Fruit fly (Drosophila melanogaster) whole organism, adult: Measurements from ENCODE around the gene tld.

Source experiments
- CG11617 ChIP-seq: fragments of 200-800 bp; sonication (Bioruptor generic); optimal IDR thresholded peaks from 2 replicates; lab custom pipeline; 2017; ENCODE audit warnings: mild to moderate bottlenecking, missing biosample characterization, missing genetic modification reagents, missing genetic modification characterization
- CG12768 ChIP-seq: fragments of 200-800 bp; sonication (Bioruptor generic); optimal IDR thresholded peaks from 2 replicates; lab custom pipeline; 2017; ENCODE audit warnings: missing biosample characterization, missing genetic modification characterization, mild to moderate bottlenecking, moderate library complexity, missing genetic modification reagents
- CG1620 ChIP-seq: fragments of 200-800 bp; sonication (Bioruptor generic); optimal IDR thresholded peaks from 2 replicates; lab custom pipeline; 2016; ENCODE audit warnings: missing biosample characterization, missing genetic modification characterization
- CG7045 ChIP-seq: fragments of 200-800 bp; sonication (Bioruptor generic); optimal IDR thresholded peaks from 2 replicates; lab custom pipeline; 2017; ENCODE audit warnings: missing biosample characterization, mild to moderate bottlenecking, missing genetic modification characterization
- CG7101 ChIP-seq: fragments of 200-800 bp; sonication (Bioruptor generic); optimal IDR thresholded peaks from 2 replicates; lab custom pipeline; 2018; ENCODE audit warnings: missing biosample characterization, mild to moderate bottlenecking, missing genetic modification characterization, moderate library complexity
- Crg-1 ChIP-seq: fragments of 200-800 bp; sonication (Bioruptor generic); optimal IDR thresholded peaks from 2 replicates; lab custom pipeline; 2016; ENCODE audit warnings: missing biosample characterization, missing genetic modification characterization
- cic ChIP-seq: fragments of 200-800 bp; sonication (Bioruptor generic); optimal IDR thresholded peaks from 2 replicates; lab custom pipeline; 2017; ENCODE audit warnings: missing biosample characterization, mild to moderate bottlenecking, missing genetic modification characterization, moderate library complexity
- cnc ChIP-seq, 2 experiments: fragments of >200 bp; optimal IDR thresholded peaks; 2 replicates each; lab custom pipeline; 2017
- kay ChIP-seq: fragments of 200-800 bp; sonication (Bioruptor generic); peaks from one replicate; lab custom pipeline; 2016; ENCODE audit warnings: missing biosample characterization, missing genetic modification characterization, borderline replicate concordance
- tj ChIP-seq: fragments of 200-800 bp; sonication (Bioruptor generic); optimal IDR thresholded peaks from 3 replicates; lab custom pipeline; 2017; ENCODE audit warnings: missing biosample characterization, mild to moderate bottlenecking, missing genetic modification characterization, moderate library complexity

- no peak for TF ChIP-seq kay
- TF ChIP-seq CG11617 (GFP tag; lab: Kevin White, UChicago), result no peak
- TF ChIP-seq cic (GFP tag; lab: Kevin White, UChicago), result no peak
- no peak for TF ChIP-seq CG7101 (tag; lab: Kevin White, UChicago)
- TF ChIP-seq CG12768 (GFP tag; lab: Kevin White, UChicago), result no peak
- no peak for TF ChIP-seq Crg-1 (GFP tag; lab: Kevin White, UChicago)
- no peak for TF ChIP-seq CG7045 (GFP tag; lab: Kevin White, UChicago)
- TF ChIP-seq CG1620 (GFP tag; lab: Kevin White, UChicago), result no peak
- TF ChIP-seq cnc (optimal IDR thresholded peaks at IDR 0.05; lab: Kevin White, UChicago), result no peak
- TF ChIP-seq tj (GFP tag; lab: Kevin White, UChicago), result no peak
Observed at dm6 chr3R:24719314-24720290, 29.9 kb upstream of the tld start, which contains the start of the genes CG13630 and tok.
